Fruit fly (Drosophila melanogaster) whole organism, prepupa: ENCODE results near the gene PpV.
"Not testable (repeated sequence)": the region's sequence is repeated elsewhere in the genome, so short reads cannot be mapped to it uniquely, and the experiment has no call there.

ENCODE experiments used
- CG10631 ChIP-seq: fragments of 200-800 bp; sonication (Bioruptor generic); optimal IDR thresholded peaks from 2 replicates; lab custom pipeline; 2016; ENCODE audit warnings: missing biosample characterization, missing genetic modification characterization
- CG10669 ChIP-seq: fragments of 200-800 bp; sonication (Bioruptor generic); optimal IDR thresholded peaks from 3 replicates; lab custom pipeline; 2018; ENCODE audit warnings: missing biosample characterization, mild to moderate bottlenecking, missing genetic modification characterization, moderate library complexity
- CG11294 ChIP-seq: fragments of 200-800 bp; sonication (Bioruptor generic); IDR thresholded peaks from 2 replicates; pipeline ENCODE4 v1.3.6; 2022; ENCODE audit warnings: missing biosample characterization, missing genetic modification characterization
- CG11902 ChIP-seq: fragments of 200-800 bp; sonication (Bioruptor generic); optimal IDR thresholded peaks from 3 replicates; lab custom pipeline; 2016; ENCODE audit warnings: missing biosample characterization, missing genetic modification characterization
- CG15336 ChIP-seq: fragments of 200-800 bp; sonication (Bioruptor generic); IDR thresholded peaks from 2 replicates; pipeline ENCODE4 v1.3.6; 2022; ENCODE audit warnings: missing biosample characterization, missing genetic modification characterization
- CG16779 ChIP-seq: fragments of 200-800 bp; sonication (Bioruptor generic); optimal IDR thresholded peaks from 3 replicates; lab custom pipeline; 2017; ENCODE audit warnings: missing biosample characterization, mild to moderate bottlenecking, missing genetic modification characterization
- CG3032 ChIP-seq: fragments of 200-800 bp; optimal IDR thresholded peaks from 2 replicates; lab custom pipeline; 2019; ENCODE audit warnings: missing biosample characterization, mild to moderate bottlenecking, missing genetic modification characterization, moderate library complexity
- CG31627 ChIP-seq: fragments of 200-800 bp; sonication (Bioruptor generic); optimal IDR thresholded peaks from 3 replicates; lab custom pipeline; 2016; ENCODE audit warnings: missing biosample characterization, missing genetic modification characterization
- CG32006 ChIP-seq: fragments of 200-800 bp; sonication (Bioruptor generic); optimal IDR thresholded peaks from 3 replicates; lab custom pipeline; 2017; ENCODE audit warnings: missing biosample characterization, mild to moderate bottlenecking, missing genetic modification characterization
- CG34406 ChIP-seq: fragments of 200-800 bp; sonication (Bioruptor generic); optimal IDR thresholded peaks from 3 replicates; lab custom pipeline; 2016; ENCODE audit warnings: missing biosample characterization, missing genetic modification characterization
- CG4318 ChIP-seq: fragments of 200-800 bp; sonication (Bioruptor generic); optimal IDR thresholded peaks from 3 replicates; lab custom pipeline; 2017; ENCODE audit warnings: missing biosample characterization, mild to moderate bottlenecking, missing genetic modification characterization
- CG6163 ChIP-seq: fragments of 200-800 bp; sonication (Bioruptor generic); IDR thresholded peaks from 3 replicates; pipeline ENCODE4 v1.3.6; 2022; ENCODE audit warnings: missing biosample characterization, missing genetic modification characterization
- CG6276 ChIP-seq: fragments of 200-800 bp; sonication (Bioruptor generic); optimal IDR thresholded peaks from 2 replicates; lab custom pipeline; 2017; ENCODE audit warnings: missing biosample characterization, mild to moderate bottlenecking, missing genetic modification characterization
- CG6808 ChIP-seq: fragments of 200-800 bp; sonication (Bioruptor generic); optimal IDR thresholded peaks from 3 replicates; lab custom pipeline; 2017; ENCODE audit warnings: missing biosample characterization, missing genetic modification characterization, mild to moderate bottlenecking, moderate library complexity, missing genetic modification reagents
- CG6854 ChIP-seq: fragments of 200-800 bp; sonication (Bioruptor generic); optimal IDR thresholded peaks from 2 replicates; lab custom pipeline; 2017; ENCODE audit warnings: missing biosample characterization, mild to moderate bottlenecking, missing genetic modification characterization
- CG7368 ChIP-seq: fragments of 200-800 bp; sonication (Bioruptor generic); optimal IDR thresholded peaks from 3 replicates; lab custom pipeline; 2016; ENCODE audit warnings: missing biosample characterization, missing genetic modification characterization
- Eip78C ChIP-seq: fragments of 200-800 bp; sonication (Bioruptor generic); peaks from one replicate; lab custom pipeline; 2016; ENCODE audit warnings: missing biosample characterization, missing genetic modification characterization
- Eip93F ChIP-seq: fragments of 200-800 bp; sonication (Bioruptor generic); optimal IDR thresholded peaks from 2 replicates; lab custom pipeline; 2016; ENCODE audit warnings: missing biosample characterization, mild to moderate bottlenecking, missing genetic modification characterization
- Ets21C ChIP-seq: fragments of 200-800 bp; sonication (Bioruptor generic); optimal IDR thresholded peaks from 3 replicates; lab custom pipeline; 2016; ENCODE audit warnings: missing biosample characterization, missing genetic modification characterization
- Ets96B ChIP-seq: fragments of 200-800 bp; optimal IDR thresholded peaks from 2 replicates; lab custom pipeline; 2019; ENCODE audit warnings: missing biosample characterization, mild to moderate bottlenecking, missing genetic modification characterization, moderate library complexity
- Hr38 ChIP-seq: sonication (Bioruptor generic); optimal IDR thresholded peaks from 2 replicates; lab custom pipeline; 2016; ENCODE audit warnings: missing biosample characterization, missing genetic modification characterization
- Hr39 ChIP-seq: fragments of 200-800 bp; sonication (Bioruptor generic); optimal IDR thresholded peaks from 2 replicates; lab custom pipeline; 2016; ENCODE audit warnings: missing biosample characterization, missing genetic modification characterization
- Hr4 ChIP-seq: fragments of 200-800 bp; sonication (Bioruptor generic); optimal IDR thresholded peaks from 3 replicates; lab custom pipeline; 2016; ENCODE audit warnings: missing biosample characterization, missing genetic modification characterization
- Lpt ChIP-seq: fragments of 200-800 bp; sonication (Bioruptor generic); optimal IDR thresholded peaks from 3 replicates; lab custom pipeline; 2016; ENCODE audit warnings: missing biosample characterization, missing genetic modification characterization
- Met ChIP-seq: fragments of 200-800 bp; sonication (Bioruptor generic); optimal IDR thresholded peaks from 3 replicates; lab custom pipeline; 2016; ENCODE audit warnings: missing biosample characterization, missing genetic modification characterization
- OdsH ChIP-seq: fragments of 200-800 bp; sonication (Bioruptor generic); optimal IDR thresholded peaks from 3 replicates; lab custom pipeline; 2016; ENCODE audit warnings: missing biosample characterization, missing genetic modification characterization
- Smox ChIP-seq: fragments of 200-800 bp; sonication (Bioruptor generic); optimal IDR thresholded peaks from 3 replicates; lab custom pipeline; 2016; ENCODE audit warnings: missing biosample characterization, missing genetic modification characterization
- Sox102F ChIP-seq: fragments of 200-800 bp; sonication (Bioruptor generic); optimal IDR thresholded peaks from 2 replicates; lab custom pipeline; 2016; ENCODE audit warnings: missing biosample characterization, mild to moderate bottlenecking, missing genetic modification characterization
- Sox14 ChIP-seq: fragments of 200-800 bp; sonication (Bioruptor generic); optimal IDR thresholded peaks from 3 replicates; lab custom pipeline; 2016; ENCODE audit warnings: missing biosample characterization, missing genetic modification characterization
- achi ChIP-seq: fragments of 200-800 bp; sonication (Bioruptor generic); optimal IDR thresholded peaks from 3 replicates; lab custom pipeline; 2016; ENCODE audit warnings: missing biosample characterization, missing genetic modification characterization
- acj6 ChIP-seq: fragments of 200-800 bp; sonication (Bioruptor generic); optimal IDR thresholded peaks from 3 replicates; lab custom pipeline; 2016; ENCODE audit warnings: missing biosample characterization, missing genetic modification characterization
- cyc ChIP-seq: fragments of 200-800 bp; sonication (Bioruptor generic); optimal IDR thresholded peaks from 3 replicates; lab custom pipeline; 2016; ENCODE audit warnings: missing biosample characterization, missing genetic modification characterization
- dsx ChIP-seq: fragments of 200-800 bp; optimal IDR thresholded peaks from 3 replicates; lab custom pipeline; 2019; ENCODE audit warnings: missing biosample characterization, mild to moderate bottlenecking, missing genetic modification characterization, moderate library complexity; ENCODE audit not compliant: poor library complexity, severe bottlenecking
- eg ChIP-seq: fragments of 200-800 bp; sonication (Bioruptor generic); IDR thresholded peaks from 3 replicates; pipeline ENCODE4 v1.3.6; 2022; ENCODE audit warnings: missing biosample characterization, missing genetic modification characterization
- esn ChIP-seq: fragments of 200-800 bp; sonication (Bioruptor generic); optimal IDR thresholded peaks from 2 replicates; lab custom pipeline; 2016; ENCODE audit warnings: missing biosample characterization, mild to moderate bottlenecking, missing genetic modification characterization, moderate library complexity
- fd59A ChIP-seq: fragments of 200-800 bp; sonication (Bioruptor generic); optimal IDR thresholded peaks from 2 replicates; lab custom pipeline; 2017; ENCODE audit warnings: missing biosample characterization, mild to moderate bottlenecking, missing genetic modification characterization, missing genetic modification reagents
- lz ChIP-seq: fragments of 200-800 bp; sonication (Bioruptor generic); optimal IDR thresholded peaks from 3 replicates; lab custom pipeline; 2016; ENCODE audit warnings: missing biosample characterization, missing genetic modification characterization
- net ChIP-seq: fragments of 200-800 bp; sonication (Bioruptor generic); optimal IDR thresholded peaks from 3 replicates; lab custom pipeline; 2016; ENCODE audit warnings: missing biosample characterization, missing genetic modification characterization
- pdm3 ChIP-seq: fragments of 200-800 bp; sonication (Bioruptor generic); optimal IDR thresholded peaks from 3 replicates; lab custom pipeline; 2016; ENCODE audit warnings: missing biosample characterization, missing genetic modification characterization
- salr ChIP-seq, 2 experiments: fragments of 200-800 bp; sonication (Bioruptor generic); optimal IDR thresholded peaks; 3 replicates each; lab custom pipeline; 2016 to 2018; ENCODE audit warnings: missing biosample characterization in 2 of 2, missing genetic modification characterization in 2 of 2, mild to moderate bottlenecking in 1 of 2
- ss ChIP-seq, 2 experiments: fragments of 200-800 bp; sonication (Bioruptor generic); optimal IDR thresholded peaks; 2 replicates in 1 of 2; 3 replicates in 1 of 2; lab custom pipeline; 2017 to 2018; ENCODE audit warnings: mild to moderate bottlenecking in 2 of 2, missing biosample characterization in 2 of 2, missing genetic modification characterization in 2 of 2, moderate library complexity in 1 of 2
- svp ChIP-seq: fragments of 200-800 bp; sonication (Bioruptor generic); peaks from one replicate; lab custom pipeline; 2016; ENCODE audit warnings: missing biosample characterization, missing genetic modification characterization
- topi ChIP-seq: fragments of 200-800 bp; sonication (Bioruptor generic); optimal IDR thresholded peaks from 3 replicates; lab custom pipeline; 2016; ENCODE audit warnings: missing biosample characterization, missing genetic modification characterization

Gene PpV

DNA sequence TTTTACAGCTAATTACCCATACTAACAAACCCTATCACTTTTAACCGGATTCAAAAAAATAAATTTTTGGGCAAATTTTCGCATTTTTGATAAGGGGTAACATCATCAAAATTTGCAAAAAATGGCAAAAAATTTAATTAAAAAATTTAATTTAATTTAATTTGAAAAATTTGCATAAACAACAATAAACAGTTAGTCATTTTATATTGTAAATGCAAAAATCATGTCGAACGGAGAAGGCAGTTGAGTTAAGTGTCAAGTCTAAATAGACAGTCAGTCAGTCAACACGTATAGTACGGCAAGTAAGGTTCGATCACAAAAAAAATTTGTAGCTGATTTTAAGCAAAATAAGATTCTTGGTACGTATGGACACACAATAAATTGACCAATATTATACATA, 11.2 kb upstream of the PpV start, which contains the start of gene CG33664:
Gene CG33664 (plus strand): TSS at position 301 of the 400 bp plus-strand sequence.
- not testable (repeated sequence) for TF ChIP-seq net, CG6854, CG10669 (GFP tag; lab: Kevin White, UChicago)

DNA sequence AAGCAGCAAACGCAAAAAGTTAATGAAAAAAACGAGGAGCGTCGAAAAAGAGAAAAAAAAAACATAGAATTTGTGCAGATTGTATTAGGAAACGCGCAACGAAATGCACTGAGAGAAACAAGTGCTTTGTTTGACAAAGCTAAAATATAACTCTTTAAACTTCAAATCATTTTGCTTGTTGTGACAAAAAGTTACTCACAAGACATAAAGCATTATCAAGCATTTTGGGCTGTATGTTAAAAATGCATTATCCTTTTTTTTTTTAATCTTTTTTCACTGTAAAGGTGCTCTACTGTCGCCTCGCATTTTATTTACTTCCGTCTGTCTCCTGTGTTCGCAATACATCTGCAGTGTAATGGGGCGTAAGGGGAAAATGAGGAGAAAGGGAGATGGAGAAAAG, 4.0 kb upstream of the PpV start:
- TF ChIP-seq Met (no peak), Eip78C (GFP tag; lab: Kevin White, UChicago) (peak; percentile 12)

DNA sequence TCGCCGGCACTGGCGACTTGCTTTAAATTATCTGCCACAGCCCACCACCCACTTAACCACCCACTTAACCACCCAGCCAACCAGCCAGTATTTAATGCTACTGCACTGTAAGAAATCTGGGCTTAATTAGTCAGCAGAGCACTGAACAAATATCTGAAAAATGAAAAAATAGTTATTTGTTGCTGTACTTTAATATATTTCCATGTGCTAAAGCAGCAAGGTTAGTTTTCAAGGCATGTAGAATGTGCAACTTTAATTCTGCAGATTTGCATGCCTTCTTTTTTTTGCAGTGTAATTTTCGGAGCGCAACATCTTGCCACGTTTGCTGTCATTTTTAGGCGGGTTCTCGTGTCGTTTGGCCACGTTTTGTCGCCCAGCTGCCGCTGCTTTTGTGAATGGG, 2.9 kb upstream of the PpV start:
- peak; percentile 5 for TF ChIP-seq CG32006 (GFP tag; lab: Kevin White, UChicago)
- peak; percentile 30 for TF ChIP-seq Hr39 (GFP tag; lab: Kevin White, UChicago)
- peak; percentile 16 for TF ChIP-seq cyc (GFP tag; lab: Kevin White, UChicago)
- TF ChIP-seq OdsH (GFP tag; lab: Kevin White, UChicago): no peak
- TF ChIP-seq CG11902 (GFP tag; lab: Kevin White, UChicago): no peak
- TF ChIP-seq pdm3 (GFP tag; lab: Kevin White, UChicago): peak; percentile 4
- peak; percentile 67 for TF ChIP-seq Eip78C (GFP tag; lab: Kevin White, UChicago)
- TF ChIP-seq CG6163 (GFP tag; lab: Robert Waterston, UW): peak; percentile 33; the same call in 1 of the 3 replicates
- TF ChIP-seq CG6276 (GFP tag; lab: Kevin White, UChicago): no peak
- peak; percentile 6 for TF ChIP-seq lz (GFP tag; lab: Kevin White, UChicago)
- no peak for TF ChIP-seq ss (GFP tag; optimal IDR thresholded peaks at IDR 0.05; lab: Kevin White, UChicago)
- TF ChIP-seq, all 60 proteins: peak for 7

DNA sequence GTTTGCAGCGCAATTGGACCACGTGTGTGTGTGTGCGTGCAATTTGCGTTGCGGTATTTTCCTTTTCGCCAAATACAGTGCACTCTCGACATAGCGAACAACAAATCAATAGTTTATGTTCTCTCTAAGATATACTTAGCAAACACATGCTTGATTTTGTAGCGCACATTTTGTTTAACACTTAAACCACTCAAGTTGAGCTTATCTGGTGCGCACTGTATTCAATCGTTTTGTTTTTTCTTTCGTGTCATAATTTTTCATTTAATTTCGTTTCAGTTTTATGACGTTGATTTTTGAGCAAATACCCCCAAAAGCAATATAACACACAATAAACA, 6.4 kb downstream of the PpV start:
- peak; percentile 95 for TF ChIP-seq Hr4 (GFP tag; lab: Kevin White, UChicago)
- peak; percentile 94 for TF ChIP-seq esn (GFP tag; lab: Kevin White, UChicago)
- TF ChIP-seq CG34406 (GFP tag; lab: Kevin White, UChicago): peak; percentile 82
- TF ChIP-seq Eip78C (GFP tag; lab: Kevin White, UChicago): peak; percentile 97
- peak; percentile 96 for TF ChIP-seq svp (GFP tag; lab: Kevin White, UChicago)
- peak; percentile 94 for TF ChIP-seq topi (GFP tag; lab: Kevin White, UChicago)
- peak; percentile 83 for TF ChIP-seq CG4318
- peak; percentile 54 for TF ChIP-seq CG6808
- TF ChIP-seq Hr39 (GFP tag; lab: Kevin White, UChicago): peak; percentile 97
- peak; percentile 94 for TF ChIP-seq Sox102F
- TF ChIP-seq dsx (GFP tag; lab: Kevin White, UChicago): peak; percentile 57
- peak; percentile 81 for TF ChIP-seq CG10669 (GFP tag; lab: Kevin White, UChicago)
- TF ChIP-seq CG3032: peak; percentile 78
- peak; percentile 92 for TF ChIP-seq Smox (GFP tag; lab: Kevin White, UChicago)
- TF ChIP-seq CG7368 (GFP tag; lab: Kevin White, UChicago): peak; percentile 89
- peak; percentile 94 for TF ChIP-seq pdm3 (GFP tag; lab: Kevin White, UChicago)
- peak; percentile 87 for TF ChIP-seq Lpt (GFP tag; lab: Kevin White, UChicago)
- peak; percentile 89 for TF ChIP-seq net (GFP tag; lab: Kevin White, UChicago)
- TF ChIP-seq ss (GFP tag; optimal IDR thresholded peaks at IDR 0.05; lab: Kevin White, UChicago): peak; percentile 41 to 70
- peak; percentile 96 for TF ChIP-seq CG15336
- TF ChIP-seq OdsH (GFP tag; lab: Kevin White, UChicago): peak; percentile 92
- peak; percentile 85 for TF ChIP-seq CG10631
- peak; percentile 96 for TF ChIP-seq cyc (GFP tag; lab: Kevin White, UChicago)
- TF ChIP-seq CG11902 (GFP tag; lab: Kevin White, UChicago): peak; percentile 85
- peak; percentile 93 for TF ChIP-seq CG11294 (GFP tag; lab: Robert Waterston, UW)
- peak; percentile 95 for TF ChIP-seq Sox14 (GFP tag; lab: Kevin White, UChicago)
- TF ChIP-seq achi (GFP tag; lab: Kevin White, UChicago): peak; percentile 85
- TF ChIP-seq CG32006 (GFP tag; lab: Kevin White, UChicago): peak; percentile 93
- peak; percentile 60 for TF ChIP-seq fd59A
- TF ChIP-seq acj6 (GFP tag; lab: Kevin White, UChicago): peak; percentile 87
- TF ChIP-seq CG31627 (GFP tag; lab: Kevin White, UChicago): peak; percentile 96
- peak; percentile 63 to 77 for TF ChIP-seq salr (GFP tag; optimal IDR thresholded peaks at IDR 0.05; lab: Kevin White, UChicago)
- TF ChIP-seq lz (GFP tag; lab: Kevin White, UChicago): peak; percentile 96
- peak; percentile 84 for TF ChIP-seq CG16779 (tag; lab: Kevin White, UChicago)
- TF ChIP-seq Eip93F (GFP tag; lab: Kevin White, UChicago): peak; percentile 79
- peak; percentile 83 for TF ChIP-seq Hr38 (GFP tag; lab: Kevin White, UChicago)
- peak; percentile 93 for TF ChIP-seq Ets21C
- TF ChIP-seq eg: peak; percentile 98
- TF ChIP-seq CG6854 (GFP tag; lab: Kevin White, UChicago): peak; percentile 60
- TF ChIP-seq Met: peak; percentile 94
- peak; percentile 71 for TF ChIP-seq Ets96B (tag; lab: Kevin White, UChicago)
